Fruit fly (Drosophila melanogaster): ENCODE results near the gene FoxK.

The FoxK gene

DNA sequence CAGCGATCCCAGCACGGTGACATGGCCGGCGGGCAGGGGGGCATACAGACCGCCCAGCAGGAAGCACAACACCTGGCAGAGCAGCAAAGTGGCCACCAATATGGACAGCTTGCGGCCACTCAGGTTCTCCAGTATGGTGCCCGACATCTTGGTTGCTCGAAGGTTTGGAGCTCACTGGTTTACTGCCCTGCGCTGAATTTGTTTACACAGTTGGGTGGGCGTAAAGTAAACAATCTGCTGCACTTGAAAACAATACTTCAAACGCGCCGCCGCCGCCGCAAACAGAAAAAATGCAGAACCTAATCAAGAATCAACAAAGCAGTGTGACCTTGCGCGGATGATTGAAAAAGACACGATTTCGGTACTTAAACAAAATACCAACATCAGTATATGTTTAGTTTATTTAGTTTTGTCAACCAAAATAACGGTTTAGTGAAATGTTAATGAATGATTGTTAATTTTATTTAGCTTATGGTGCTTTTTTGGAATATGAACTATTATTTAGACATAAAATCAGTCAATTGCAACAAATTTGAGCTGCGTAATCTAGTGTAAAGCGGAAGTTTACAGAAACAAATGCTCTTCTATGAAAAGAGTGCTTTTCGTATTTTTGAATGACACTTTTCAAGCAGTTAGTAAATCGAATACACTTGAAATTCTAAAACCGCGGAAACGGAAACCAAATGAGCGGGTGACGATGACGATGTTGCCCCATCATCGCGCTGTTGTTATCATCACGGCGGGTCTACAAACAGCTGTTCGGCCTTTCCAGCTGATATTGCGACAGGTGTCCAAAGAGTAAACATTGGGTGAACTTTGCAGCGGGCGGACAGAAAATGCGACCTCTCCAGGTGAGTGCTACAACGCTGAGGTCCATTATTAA, 49.0 kb upstream of the FoxK start, which contains the start of the genes wls and Adck5 (continued):
- peak; percentile 73 for TF ChIP-seq CG6765 (GFP tag; optimal IDR thresholded peaks at IDR 0.05)
- TF ChIP-seq zf30C (GFP tag; optimal IDR thresholded peaks at IDR 0.05), result no peak
- TF ChIP-seq CG4617 (GFP tag; optimal IDR thresholded peaks at IDR 0.05; ENCODE audit: borderline replicate concordance), result no peak
- TF ChIP-seq eyg (GFP tag; optimal IDR thresholded peaks at IDR 0.05), result peak; percentile 40
- TF ChIP-seq lov (optimal IDR thresholded peaks at IDR 0.05), result no peak
- peak; percentile 46; the same call in 1 of the 3 replicates for TF ChIP-seq lov (GFP tag; IDR thresholded peaks at IDR 0.05)
- peak; percentile 9 for TF ChIP-seq CG12104 (GFP tag; optimal IDR thresholded peaks at IDR 0.05)
- no peak for TF ChIP-seq CG6689 (GFP tag; IDR thresholded peaks at IDR 0.05)
- no peak for TF ChIP-seq gsb (GFP tag; IDR thresholded peaks at IDR 0.05)
- no peak for TF ChIP-seq CG15073 (GFP tag; optimal IDR thresholded peaks at IDR 0.05)
- no peak for TF ChIP-seq CG3847 (GFP tag; IDR thresholded peaks at IDR 0.05)
- no peak for TF ChIP-seq ind (GFP tag; optimal IDR thresholded peaks at IDR 0.05)
- no peak for TF ChIP-seq eve (GFP tag; optimal IDR thresholded peaks at IDR 0.05)
- peak; percentile 20; the same call in 1 of the 2 replicates for TF ChIP-seq CG14014 (GFP tag; IDR thresholded peaks at IDR 0.05)
- TF ChIP-seq zen2 (GFP tag; IDR thresholded peaks at IDR 0.05; ENCODE audit: partially characterized antibody), result peak; percentile 41; the same call in 2 of the 3 replicates
- peak; percentile 54 for TF ChIP-seq CHES-1-like (GFP tag; optimal IDR thresholded peaks at IDR 0.05)
- TF ChIP-seq Mrtf (GFP tag; IDR thresholded peaks at IDR 0.05), result no peak
- peak; percentile 39 for TF ChIP-seq CG18476 (GFP tag; optimal IDR thresholded peaks at IDR 0.05)
- TF ChIP-seq HmgZ (tag; optimal IDR thresholded peaks at IDR 0.05), result peak; percentile 44
- TF ChIP-seq CG1832 (GFP tag; optimal IDR thresholded peaks at IDR 0.05), result no peak
- no peak for TF ChIP-seq CG10959 (GFP tag; IDR thresholded peaks at IDR 0.05)
- no peak for TF ChIP-seq Dip2 (GFP tag; IDR thresholded peaks at IDR 0.05)
- no peak for TF ChIP-seq Sox100B (GFP tag; optimal IDR thresholded peaks at IDR 0.05)
- TF ChIP-seq CG12769 (tag; optimal IDR thresholded peaks at IDR 0.05), result no peak
- no peak for TF ChIP-seq CG3726 (GFP tag; IDR thresholded peaks at IDR 0.05)
- TF ChIP-seq vvl (GFP tag; IDR thresholded peaks at IDR 0.05), result 0 out of 2 replicates have a peak, but pooled peaks have one; percentile 30
- TF ChIP-seq pros (GFP tag; optimal IDR thresholded peaks at IDR 0.05), result no peak
- TF ChIP-seq CG33557 (GFP tag; optimal IDR thresholded peaks at IDR 0.05), result no peak
- no peak for TF ChIP-seq sim (GFP tag; IDR thresholded peaks at IDR 0.05)
- TF ChIP-seq NK7.1 (GFP tag; optimal IDR thresholded peaks at IDR 0.05), result no peak
- no peak for TF ChIP-seq fru (optimal IDR thresholded peaks at IDR 0.05)
- TF ChIP-seq CG1602 (GFP tag; optimal IDR thresholded peaks at IDR 0.05), result no peak
- TF ChIP-seq Dek (tag; optimal IDR thresholded peaks at IDR 0.05), result no peak
- TF ChIP-seq CG11696 (GFP tag; IDR thresholded peaks at IDR 0.05), result no peak
- no peak for TF ChIP-seq en (GFP tag; optimal IDR thresholded peaks at IDR 0.05)
- TF ChIP-seq HLH3B (GFP tag; IDR thresholded peaks at IDR 0.05), result no peak
- TF ChIP-seq stc (GFP tag; IDR thresholded peaks at IDR 0.05), result peak; percentile 30; the same call in 1 of the 2 replicates
- TF ChIP-seq Aef1 (GFP tag; IDR thresholded peaks at IDR 0.05), result no peak
- TF ChIP-seq Hr78 (GFP tag; optimal IDR thresholded peaks at IDR 0.05), result peak in 1 of 2 experiments; percentile 78
- TF ChIP-seq Dref (GFP tag; IDR thresholded peaks at IDR 0.05), result no peak
- TF ChIP-seq gcm2 (GFP tag; optimal IDR thresholded peaks at IDR 0.05), result peak; percentile 3
- no peak for TF ChIP-seq Tbp (GFP tag; optimal IDR thresholded peaks at IDR 0.05)
- TF ChIP-seq yki (optimal IDR thresholded peaks at IDR 0.05), result no peak
- TF ChIP-seq CG17568 (GFP tag; optimal IDR thresholded peaks at IDR 0.05), result no peak
- TF ChIP-seq Hmx (GFP tag; optimal IDR thresholded peaks at IDR 0.05), result no peak
- peak; percentile 2 for TF ChIP-seq CG9609 (GFP tag; optimal IDR thresholded peaks at IDR 0.05)
- peak; percentile 25 for TF ChIP-seq Fer2 (tag; optimal IDR thresholded peaks at IDR 0.05)
- TF ChIP-seq B-H2 (GFP tag; optimal IDR thresholded peaks at IDR 0.05), result no peak
- no peak for TF ChIP-seq Chrac-16 (GFP tag; optimal IDR thresholded peaks at IDR 0.05)
- TF ChIP-seq gt (GFP tag; IDR thresholded peaks at IDR 0.05), result no peak
- TF ChIP-seq cas (GFP tag; IDR thresholded peaks at IDR 0.05), result no peak
